Worm (Caenorhabditis elegans) whole organism, late embryonic: Measurements from ENCODE around the gene taf-9.

Experiments used
- ceh-48 ChIP-seq: sonication (generic microtip); optimal IDR thresholded peaks from 2 replicates; lab custom pipeline; 2016; ENCODE audit warnings: missing genetic modification characterization, inconsistent platforms, missing compliant biosample characterization
- lin-11 ChIP-seq: fragments of 200-800 bp; sonication (Bioruptor generic); optimal IDR thresholded peaks from 2 replicates; lab custom pipeline; 2018; ENCODE audit warnings: mild to moderate bottlenecking, missing genetic modification characterization, missing compliant biosample characterization
- pha-2 ChIP-seq: sonication (generic microtip); optimal IDR thresholded peaks from 2 replicates; lab custom pipeline; 2017; ENCODE audit warnings: mild to moderate bottlenecking, missing genetic modification characterization, missing compliant biosample characterization
- pha-4 ChIP-seq: fragments of 150-350 bp; optimal IDR thresholded peaks from 2 replicates; lab custom pipeline; 2018; ENCODE audit warnings: missing biosample characterization, missing genetic modification reagents, missing genetic modification characterization
- sdc-2 ChIP-seq: sonication (generic microtip); optimal IDR thresholded peaks from 2 replicates; lab custom pipeline; 2016; ENCODE audit warnings: missing genotype, missing genetic modification characterization, missing compliant biosample characterization

- TF ChIP-seq pha-2 (tag; lab: Kevin White, UChicago), result no peak
- no peak for TF ChIP-seq pha-4 (tag; lab: Kevin White, UChicago)
- TF ChIP-seq lin-11, result no peak
- no peak for TF ChIP-seq sdc-2 (tag; lab: Kevin White, UChicago)
- TF ChIP-seq ceh-48 (tag; lab: Kevin White, UChicago), result no peak
These were observed 13.6 kb downstream of the taf-9 start for ce11 chrIII:13637681-13638080.
